Worm (Caenorhabditis elegans) whole organism, L3 larva: ENCODE data around the gene sulp-2.

Source experiments
- elt-3 ChIP-seq, 3 experiments: fragments of 150-350 bp in 1 of 3; sonication (generic microtip) in 2 of 3; optimal IDR thresholded peaks; 2 replicates in 2 of 3; 4 replicates in 1 of 3; lab custom pipeline; 2014 to 2017; ENCODE audit warnings: missing biosample characterization in 3 of 3, missing genetic modification characterization in 3 of 3
- nhr-237 ChIP-seq: fragments of 150-350 bp; optimal IDR thresholded peaks from 2 replicates; lab custom pipeline; 2014; ENCODE audit warnings: missing biosample characterization, missing genetic modification characterization
- nhr-76 ChIP-seq: fragments of 150-350 bp; sonication (generic microtip); optimal IDR thresholded peaks from 5 replicates; lab custom pipeline; 2014; ENCODE audit warnings: missing biosample characterization, missing genetic modification characterization
- skn-1 ChIP-seq: fragments of 150-350 bp; optimal IDR thresholded peaks from 2 replicates; lab custom pipeline; 2014; ENCODE audit warnings: missing biosample characterization, missing genetic modification characterization
- tbx-2 ChIP-seq: sonication (generic microtip); optimal IDR thresholded peaks from 2 replicates; lab custom pipeline; 2016; ENCODE audit warnings: mild to moderate bottlenecking, missing genetic modification characterization, missing compliant biosample characterization

ce11 chrX:5567454-5567853 is 31.7 kb downstream of the sulp-2 start, which contains the start of gene mec-2:
- TF ChIP-seq elt-3 (tag; optimal IDR thresholded peaks at IDR 0.05; lab: Kevin White, UChicago) = no peak
- no peak for TF ChIP-seq nhr-237
- no peak for TF ChIP-seq skn-1 (tag; lab: Kevin White, UChicago)
- TF ChIP-seq tbx-2 (tag; lab: Kevin White, UChicago) = no peak
- no peak for TF ChIP-seq nhr-76 (tag; lab: Kevin White, UChicago)
